Fruit fly (Drosophila melanogaster) ovary, adult (tissue): Measurements from ENCODE around the gene SelT.

Source experiments
- CG17801 ChIP-seq: fragments of 200-800 bp; optimal IDR thresholded peaks from 2 replicates; lab custom pipeline; 2019; ENCODE audit warnings: missing biosample characterization, mild to moderate bottlenecking, missing genetic modification characterization, moderate library complexity; ENCODE audit not compliant: partially characterized antibody

Gene SelT

dm6 chr2L:5060952-5061478, 50.3 kb downstream of the SelT start:
- no peak for TF ChIP-seq CG17801
